Worm (Caenorhabditis elegans): ENCODE measurements around the gene ZK470.1.

DNA sequence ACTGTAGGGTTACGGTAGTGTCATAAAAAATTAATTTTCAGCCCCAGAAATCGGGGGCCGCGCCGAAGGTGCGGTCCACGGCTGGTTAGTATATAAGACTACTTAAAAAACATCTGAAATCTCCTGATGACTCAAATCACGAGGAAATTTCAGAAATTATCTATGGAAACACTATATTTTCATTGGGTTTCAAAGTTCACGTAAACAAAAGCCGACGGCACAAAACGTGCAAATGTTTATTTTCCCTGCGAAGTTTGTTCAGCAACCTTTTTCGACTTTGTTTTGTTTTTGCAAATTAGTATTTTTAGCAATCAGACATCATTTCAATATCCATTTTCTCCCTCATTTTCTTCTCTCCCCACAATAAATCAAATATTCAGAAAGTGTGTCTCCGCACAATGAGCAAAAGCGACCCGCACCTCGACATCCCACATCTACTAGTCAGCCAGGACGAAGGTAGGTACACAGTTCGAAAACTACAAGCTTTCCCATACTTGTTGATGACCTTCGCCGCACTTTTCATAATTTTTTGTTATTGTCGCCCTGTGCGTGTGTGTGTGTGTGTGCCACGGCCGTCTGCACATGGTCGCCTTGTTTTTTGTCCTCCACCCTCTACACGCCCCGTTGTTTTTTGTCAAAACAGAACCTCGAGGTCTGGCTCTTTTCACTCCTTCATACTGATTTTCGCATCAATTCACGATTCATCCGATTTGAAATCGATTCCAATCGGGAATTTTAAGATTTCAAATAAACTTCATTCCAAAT is 26.8 kb upstream of the ZK470.1 start:
- no peak for TF ChIP-seq lin-26 (GFP tag; IDR thresholded peaks at IDR 0.05)
- TF ChIP-seq zfh-2 (GFP tag; conservative IDR thresholded peaks at IDR 0.05), result no peak
- TF ChIP-seq lin-35 (GFP tag; optimal IDR thresholded peaks at IDR 0.05), result no peak
- TF ChIP-seq nhr-90 (tag; optimal IDR thresholded peaks at IDR 0.05), result no peak
- no peak for TF ChIP-seq attf-3 (GFP tag; conservative IDR thresholded peaks at IDR 0.05)

Data from whole organism, young adult.